Worm (Caenorhabditis elegans): ENCODE data around the gene C08F8.2.
A peak's percentile ranks its signal among the peaks of the same experiment; 100 is the strongest.

C08F8.2 gene

ce11 chrIV:11145929-11146339, 4.9 kb upstream of the C08F8.2 start (continued):
- TF ChIP-seq ztf-22 (GFP tag; optimal IDR thresholded peaks at IDR 0.05) = no peak
- no peak for TF ChIP-seq ztf-28 (GFP tag; IDR thresholded peaks at IDR 0.05)
- TF ChIP-seq bed-2 (GFP tag; IDR thresholded peaks at IDR 0.05) = no peak
- TF ChIP-seq lag-1 (GFP tag; IDR thresholded peaks at IDR 0.05) = no peak
- TF ChIP-seq ztf-6 (GFP tag; IDR thresholded peaks at IDR 0.05) = no peak
- no peak for TF ChIP-seq ceh-58 (GFP tag; IDR thresholded peaks at IDR 0.05)
- no peak for TF ChIP-seq mes-4 (tag; optimal IDR thresholded peaks at IDR 0.05)
- no peak for TF ChIP-seq K11D2.4 (GFP tag; IDR thresholded peaks at IDR 0.05)
- TF ChIP-seq lin-54 (GFP tag; optimal IDR thresholded peaks at IDR 0.05) = peak; percentile 46
- peak in 1 of 2 experiments; percentile 53 for TF ChIP-seq rec-8 (tag; optimal IDR thresholded peaks at IDR 0.05)
- no peak for TF ChIP-seq nhr-179 (tag; optimal IDR thresholded peaks at IDR 0.05)
- TF ChIP-seq egl-18 (GFP tag; IDR thresholded peaks at IDR 0.05) = no peak
- TF ChIP-seq ceh-91 (GFP tag; IDR thresholded peaks at IDR 0.05) = no peak
- peak; percentile 57 for TF ChIP-seq ceh-79 (tag; optimal IDR thresholded peaks at IDR 0.05)
- peak; percentile 26 for TF ChIP-seq snpc-1.3 (tag; optimal IDR thresholded peaks at IDR 0.05; ENCODE audit: insufficient read depth)
- TF ChIP-seq cebp-1 (GFP tag; IDR thresholded peaks at IDR 0.05) = no peak
- peak; percentile 28 for TF ChIP-seq cebp-1 (tag; optimal IDR thresholded peaks at IDR 0.05)
- no peak for TF ChIP-seq lir-1 (GFP tag; conservative IDR thresholded peaks at IDR 0.05)
- peak; percentile 74 for TF ChIP-seq hsf-1 (GFP tag; IDR thresholded peaks at IDR 0.05)
- peak; percentile 91 for TF ChIP-seq F10E7.11 (tag; optimal IDR thresholded peaks at IDR 0.05)
- TF ChIP-seq zim-3 (tag; optimal IDR thresholded peaks at IDR 0.05) = peak; percentile 75
- TF ChIP-seq cebp-2 (GFP tag; IDR thresholded peaks at IDR 0.05) = no peak; the same call in 1 of the 2 replicates
- no peak for TF ChIP-seq pha-4 (tag; optimal IDR thresholded peaks at IDR 0.05)
- no peak for TF ChIP-seq hlh-26 (GFP tag; conservative IDR thresholded peaks at IDR 0.05)
- TF ChIP-seq rpc-1 (optimal IDR thresholded peaks at IDR 0.05) = no peak
- no peak for TF ChIP-seq rpc-1 (tag; optimal IDR thresholded peaks at IDR 0.05)
- TF ChIP-seq ceh-40 (GFP tag; IDR thresholded peaks at IDR 0.05) = 0 out of 2 replicates have a peak, but pooled peaks have one; percentile 14
- peak; percentile 42 for TF ChIP-seq tbp1 (GFP tag; optimal IDR thresholded peaks at IDR 0.05)
- no peak for TF ChIP-seq attf-3 (GFP tag; conservative IDR thresholded peaks at IDR 0.05)
- TF ChIP-seq gei-17 (GFP tag; optimal IDR thresholded peaks at IDR 0.05) = no peak
- no peak for TF ChIP-seq F23B12.7 (tag; optimal IDR thresholded peaks at IDR 0.05; ENCODE audit: insufficient read depth)

ce11 chrIV:11146492-11146891, 4.3 kb upstream of the C08F8.2 start:
- TF ChIP-seq rpc-1 (optimal IDR thresholded peaks at IDR 0.05) = no peak
- TF ChIP-seq rpc-1 (tag; optimal IDR thresholded peaks at IDR 0.05) = no peak
- no peak for TF ChIP-seq snpc-1.1 (tag; optimal IDR thresholded peaks at IDR 0.05; ENCODE audit: insufficient read depth)
- TF ChIP-seq mxl-1 (tag; optimal IDR thresholded peaks at IDR 0.05) = no peak
- TF ChIP-seq F33H1.4 (GFP tag; IDR thresholded peaks at IDR 0.05) = no peak
- no peak for TF ChIP-seq snpc-3.4 (tag; optimal IDR thresholded peaks at IDR 0.05)
- no peak for TF ChIP-seq F57C9.4 (tag; optimal IDR thresholded peaks at IDR 0.05)
- TF ChIP-seq bed-1 (GFP tag; IDR thresholded peaks at IDR 0.05) = no peak
- TF ChIP-seq hrde-1 (tag; optimal IDR thresholded peaks at IDR 0.05; ENCODE audit: borderline replicate concordance) = no peak
- TF ChIP-seq F57A8.1 (GFP tag; optimal IDR thresholded peaks at IDR 0.05) = no peak
- no peak for TF ChIP-seq dpl-1 (GFP tag; optimal IDR thresholded peaks at IDR 0.05)
- TF ChIP-seq ccch-3 (GFP tag; optimal IDR thresholded peaks at IDR 0.05) = no peak
